Fruit fly (Drosophila melanogaster) whole organism, larva: Measurements from ENCODE around the gene CG34051.

Source experiments
- noc ChIP-seq: fragments of 200-800 bp; sonication (Bioruptor generic); optimal IDR thresholded peaks from 3 replicates; lab custom pipeline; 2019; ENCODE audit warnings: missing biosample characterization, mild to moderate bottlenecking, missing genetic modification characterization, moderate library complexity

The CG34051 gene

DNA sequence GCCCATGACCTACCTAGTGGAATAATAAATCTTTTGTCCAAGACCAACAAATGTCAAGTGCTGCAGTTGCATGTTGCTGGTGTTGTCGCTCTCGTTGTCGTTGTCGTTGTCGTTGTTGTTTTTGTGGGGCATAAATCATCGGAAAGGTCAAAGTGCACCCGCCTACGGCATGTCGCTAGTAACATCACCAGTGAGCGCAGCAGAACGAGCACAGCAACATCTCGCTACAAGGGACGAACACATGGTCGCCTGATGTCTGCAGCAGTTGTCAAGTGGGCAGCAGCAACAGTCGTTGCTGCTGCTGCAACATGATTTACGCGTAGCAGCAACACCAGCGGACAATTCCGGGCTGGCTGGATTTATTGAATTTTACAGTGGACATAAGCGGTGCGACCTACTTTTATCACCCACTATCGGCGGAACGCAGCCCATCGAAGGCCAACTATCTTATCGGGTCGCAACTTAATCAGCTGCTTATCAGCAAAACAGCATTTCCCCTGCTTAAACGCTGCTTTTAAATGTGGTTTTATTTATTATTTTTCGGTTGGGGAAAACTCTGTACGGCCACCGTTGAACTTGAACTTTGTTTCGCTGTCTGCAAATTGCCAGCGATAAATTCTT lies 9.2 kb downstream of the CG34051 start:
- TF ChIP-seq noc (tag; lab: Kevin White, UChicago): peak; percentile 2

DNA sequence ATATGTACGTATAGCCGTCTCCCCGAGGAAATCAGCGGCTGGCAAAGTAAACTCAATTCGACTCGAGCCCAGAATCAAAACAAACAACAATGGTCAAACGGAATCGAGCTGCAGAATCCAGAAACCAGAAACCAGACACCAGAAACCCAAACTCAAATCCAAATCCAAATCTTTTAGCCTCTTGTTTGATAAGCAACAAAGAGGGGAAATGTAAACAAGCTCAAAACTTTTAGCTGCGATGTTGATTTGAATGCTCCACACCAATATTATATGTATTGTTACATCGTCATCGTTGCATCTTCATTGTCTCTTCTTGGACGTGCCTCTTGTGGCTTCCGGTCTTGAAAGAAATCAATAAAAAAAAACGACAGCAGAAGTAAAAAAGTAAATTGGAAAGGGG lies 11.2 kb downstream of the CG34051 start:
- TF ChIP-seq noc (tag; lab: Kevin White, UChicago): no peak

DNA sequence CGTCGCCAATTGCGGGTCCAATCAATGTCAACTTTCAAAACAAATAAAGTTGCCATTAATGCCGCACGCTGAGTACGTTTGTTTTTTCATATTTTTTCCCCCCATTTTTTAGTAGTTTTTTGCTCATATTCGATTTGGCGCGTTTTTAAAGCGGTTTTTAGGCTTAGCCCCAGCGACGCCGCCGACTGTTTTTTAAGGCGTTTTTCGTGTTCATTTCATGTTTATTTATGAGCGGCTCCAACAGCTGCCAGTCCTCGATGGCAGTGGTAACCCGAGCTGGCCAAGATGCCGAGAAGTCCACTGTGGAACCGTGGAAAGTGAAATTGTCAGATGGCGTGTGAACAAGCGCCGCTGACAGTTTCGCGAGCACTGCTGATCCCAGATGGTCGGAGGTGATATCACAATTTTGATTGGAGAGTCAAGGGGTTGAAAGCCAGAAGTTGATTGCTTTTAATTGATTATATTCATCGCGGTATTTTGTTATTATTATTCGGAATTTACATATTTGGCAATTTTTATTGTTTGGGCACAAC lies 12.8 kb downstream of the CG34051 start:
- no peak for TF ChIP-seq noc (tag; lab: Kevin White, UChicago)

DNA sequence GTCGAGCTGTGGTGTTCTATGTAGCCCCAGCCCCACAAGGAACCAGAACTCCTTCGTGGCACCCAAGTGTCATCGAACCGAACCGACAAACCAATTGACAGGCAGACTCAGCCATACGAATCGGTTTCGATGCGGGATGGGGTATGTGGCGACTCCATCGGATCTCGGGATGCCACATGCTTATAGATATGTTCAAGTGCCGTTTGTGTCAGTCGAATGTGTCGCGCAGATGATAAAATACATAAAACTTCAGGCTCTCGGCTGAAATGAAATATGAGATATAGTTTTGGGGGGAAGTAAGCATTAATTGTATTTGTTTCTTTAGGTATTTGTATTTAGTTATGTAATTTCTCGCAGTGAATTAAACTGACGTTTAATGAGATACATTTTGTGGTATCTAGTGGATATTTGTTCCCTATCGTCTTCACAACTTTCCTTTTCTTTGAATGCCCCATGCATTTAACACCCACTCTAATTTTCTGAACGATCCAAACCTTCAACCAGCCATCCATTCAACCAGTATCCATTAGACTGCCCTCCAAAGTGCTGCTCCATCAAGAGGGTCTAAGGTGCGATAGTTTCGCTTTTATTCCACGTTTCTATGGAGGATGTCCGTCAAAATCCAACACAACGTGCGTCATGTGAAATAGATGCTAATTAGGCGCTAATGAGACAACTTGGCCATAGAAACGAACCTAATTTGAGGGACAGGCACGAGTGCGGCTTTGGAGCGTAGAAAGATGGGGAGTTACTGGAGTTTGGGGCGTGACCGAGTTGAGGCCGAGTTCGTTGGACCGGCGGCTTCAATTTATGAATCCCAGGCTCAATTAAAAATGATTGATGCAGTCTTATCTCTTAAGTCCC lies 16.3 kb downstream of the CG34051 start:
- TF ChIP-seq noc (tag; lab: Kevin White, UChicago): no peak

DNA sequence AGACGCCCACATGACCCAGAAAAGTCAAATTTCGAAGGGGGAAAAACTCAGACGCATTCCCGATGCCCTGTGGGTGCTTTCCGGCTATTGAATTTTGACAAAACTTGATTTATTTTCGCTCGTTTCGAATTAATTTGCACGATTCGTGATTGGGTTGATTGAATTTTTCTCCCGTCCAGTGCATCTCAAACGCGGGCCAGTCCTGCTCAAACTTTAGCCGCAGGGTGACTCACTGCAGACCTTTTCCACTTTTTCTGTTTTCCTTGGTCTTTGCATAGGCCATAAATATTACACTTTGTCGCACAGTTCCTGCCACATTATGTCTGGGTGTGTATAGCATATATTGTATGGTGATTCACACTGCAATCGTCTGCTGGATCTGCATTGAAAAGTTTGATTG lies 17.7 kb downstream of the CG34051 start:
- TF ChIP-seq noc (tag; lab: Kevin White, UChicago): no peak

DNA sequence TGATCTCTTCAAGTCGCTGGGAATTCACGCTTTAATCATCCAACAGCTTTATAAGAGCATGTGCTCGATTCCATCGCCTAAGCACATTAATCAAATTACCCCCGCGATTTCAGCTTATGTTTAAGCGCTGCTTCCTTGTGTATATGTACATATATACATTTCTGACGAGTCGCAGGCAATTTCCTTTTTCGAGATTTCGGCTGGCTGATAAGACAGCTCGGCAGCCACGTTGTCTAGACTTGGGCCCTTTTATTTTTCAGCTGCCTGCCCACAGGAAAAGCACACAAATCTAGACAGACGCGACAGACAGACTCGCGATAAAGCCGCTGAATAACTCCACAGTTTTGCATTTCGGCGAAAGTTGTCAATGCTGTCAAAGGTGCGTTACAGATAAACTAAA lies 18.3 kb downstream of the CG34051 start:
- TF ChIP-seq noc (tag; lab: Kevin White, UChicago): no peak

DNA sequence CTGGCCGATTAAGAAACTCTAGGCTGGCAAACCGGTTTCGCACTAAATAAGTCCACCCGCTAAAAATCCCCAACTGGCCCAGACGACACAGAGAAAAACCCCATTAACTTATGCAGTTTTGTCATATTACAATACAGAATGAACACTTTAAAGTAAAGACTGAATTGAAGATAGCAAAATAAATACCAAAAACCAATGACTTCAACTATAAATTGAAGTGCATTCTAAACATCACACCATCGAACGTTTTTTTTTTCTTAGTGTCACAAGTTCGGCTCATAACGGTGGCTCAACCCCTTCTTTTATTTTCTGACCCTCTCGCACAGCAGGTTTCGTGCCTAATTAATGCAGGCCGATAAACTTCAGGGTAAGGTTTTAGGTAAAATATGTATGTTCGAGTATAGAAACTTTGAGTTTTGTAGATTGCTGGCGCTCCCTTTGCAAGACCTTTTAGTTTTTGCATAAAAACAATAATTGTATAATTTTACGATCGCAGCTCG lies 19.4 kb downstream of the CG34051 start:
- peak; percentile 78 for TF ChIP-seq noc (tag; lab: Kevin White, UChicago)

DNA sequence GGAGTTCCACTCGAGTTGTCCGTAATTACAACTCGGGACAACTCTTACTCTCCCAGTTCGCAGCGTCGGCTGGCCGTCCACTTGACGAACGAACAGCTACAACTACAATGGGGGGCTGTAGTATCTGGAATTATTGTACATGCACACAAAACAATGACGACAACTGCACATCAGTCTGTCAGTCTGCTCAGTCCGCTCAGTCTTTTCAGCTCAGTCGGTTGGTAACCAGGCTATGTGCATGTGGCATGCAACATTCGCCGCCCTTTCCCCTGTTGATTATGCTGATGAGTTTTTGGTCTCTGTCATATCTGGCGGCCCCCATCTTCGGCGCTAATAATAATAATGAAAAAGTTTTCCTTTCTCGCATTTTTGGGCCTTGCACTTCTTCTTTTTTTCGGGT lies 20.8 kb downstream of the CG34051 start:
- no peak for TF ChIP-seq noc (tag; lab: Kevin White, UChicago)

DNA sequence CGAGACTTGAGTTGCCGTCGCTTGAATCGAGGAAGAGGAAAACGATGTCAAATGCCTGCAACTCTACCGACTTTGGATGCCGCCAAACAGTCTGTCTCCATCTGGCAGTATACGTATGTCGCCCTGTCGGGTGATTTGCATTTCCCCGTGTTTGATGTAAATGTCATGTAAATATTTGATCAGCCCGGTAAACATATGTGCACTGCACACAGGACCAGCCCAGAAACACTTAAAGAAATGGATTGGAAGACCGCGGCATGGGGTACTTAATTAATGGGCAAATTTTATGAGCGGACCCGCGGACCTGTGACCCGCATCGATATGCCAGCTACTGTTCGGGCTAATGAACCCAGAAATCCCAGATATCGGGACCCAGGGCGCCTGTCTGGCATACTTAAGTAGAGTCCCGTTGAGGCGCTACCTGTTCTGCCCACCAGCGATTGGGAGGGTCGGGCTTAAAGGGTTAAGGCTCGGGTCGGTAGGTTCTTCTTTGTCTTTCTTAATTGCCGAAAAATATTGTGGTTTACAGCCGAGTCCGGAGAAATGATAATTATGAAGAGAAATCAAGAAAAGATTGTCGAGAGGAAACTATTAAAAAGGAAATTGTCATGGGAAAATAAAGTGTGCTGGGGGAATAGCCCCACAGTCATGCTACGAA lies 22.9 kb downstream of the CG34051 start:
- no peak for TF ChIP-seq noc (tag; lab: Kevin White, UChicago)

DNA sequence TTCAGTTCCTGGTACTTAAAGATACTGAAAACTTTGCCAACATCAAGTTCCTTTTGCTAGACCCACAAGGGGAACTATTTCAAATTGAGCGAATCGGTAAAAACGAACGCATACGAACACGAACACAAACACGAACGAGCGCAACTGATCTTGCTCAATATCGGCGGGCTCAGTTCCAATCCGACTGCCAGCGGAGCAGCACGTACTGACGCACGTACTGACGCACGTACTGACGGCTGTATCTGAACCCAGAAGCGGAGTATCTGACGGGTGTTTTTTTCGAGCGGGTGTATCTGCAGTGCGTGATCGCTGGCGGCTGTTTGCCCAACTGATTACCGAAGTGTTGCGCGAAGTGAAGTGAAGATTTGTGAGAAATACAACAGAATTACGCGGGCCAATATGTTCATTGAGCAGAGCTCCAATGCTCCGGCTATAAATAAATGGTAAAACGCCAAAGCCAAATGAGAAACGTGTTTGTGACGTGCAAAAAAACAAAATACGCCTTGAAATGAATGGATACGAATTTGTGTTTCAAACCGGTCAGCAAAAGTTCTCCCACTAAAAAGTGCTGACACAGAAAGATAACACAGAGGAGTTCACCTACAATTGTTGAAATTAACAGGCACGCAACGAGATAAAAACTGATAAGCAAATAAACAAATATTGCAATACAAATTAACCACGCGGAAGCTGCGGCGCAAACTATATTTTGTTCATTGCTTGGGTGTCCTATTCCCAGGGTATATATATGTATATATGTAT lies 25.6 kb downstream of the CG34051 start:
- peak; percentile 58 for TF ChIP-seq noc (tag; lab: Kevin White, UChicago)

DNA sequence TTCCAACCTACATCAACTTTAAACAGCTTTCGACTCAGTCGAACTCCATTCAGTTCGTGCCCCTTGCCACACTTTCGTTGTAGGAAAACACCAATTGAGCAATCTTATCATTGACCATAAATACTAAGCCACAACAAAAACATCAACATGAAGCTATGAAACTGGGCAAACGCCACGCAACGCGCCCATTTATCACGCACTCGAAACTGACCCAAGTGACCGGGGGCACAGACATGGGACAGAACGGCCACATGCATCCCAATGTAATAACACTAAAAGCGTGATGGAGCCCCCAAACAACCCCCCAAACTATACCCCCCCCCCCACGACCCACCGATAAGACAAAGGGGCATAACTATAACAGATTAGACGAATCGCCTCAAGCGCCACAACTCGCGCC lies 28.3 kb downstream of the CG34051 start:
- TF ChIP-seq noc (tag; lab: Kevin White, UChicago): no peak

DNA sequence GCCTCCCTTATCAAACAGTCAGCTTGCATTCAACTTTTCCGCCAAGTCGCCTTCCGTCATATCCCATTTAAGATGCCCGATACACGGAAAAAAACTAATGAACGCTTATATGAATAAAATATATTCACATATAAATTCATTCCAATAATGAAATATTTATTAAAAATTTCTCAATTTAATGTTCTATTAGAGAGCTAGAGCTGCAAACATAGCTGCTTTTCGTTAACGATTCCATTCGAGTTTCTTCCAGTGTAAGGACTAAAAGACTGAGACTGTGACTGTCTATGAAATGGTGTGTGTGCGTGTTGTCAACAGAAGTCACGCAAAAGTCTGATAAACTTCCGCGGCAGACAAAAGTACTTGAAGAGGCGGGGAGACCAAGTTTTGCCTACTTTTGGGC lies 30.7 kb downstream of the CG34051 start:
- TF ChIP-seq noc (tag; lab: Kevin White, UChicago): peak; percentile 8

DNA sequence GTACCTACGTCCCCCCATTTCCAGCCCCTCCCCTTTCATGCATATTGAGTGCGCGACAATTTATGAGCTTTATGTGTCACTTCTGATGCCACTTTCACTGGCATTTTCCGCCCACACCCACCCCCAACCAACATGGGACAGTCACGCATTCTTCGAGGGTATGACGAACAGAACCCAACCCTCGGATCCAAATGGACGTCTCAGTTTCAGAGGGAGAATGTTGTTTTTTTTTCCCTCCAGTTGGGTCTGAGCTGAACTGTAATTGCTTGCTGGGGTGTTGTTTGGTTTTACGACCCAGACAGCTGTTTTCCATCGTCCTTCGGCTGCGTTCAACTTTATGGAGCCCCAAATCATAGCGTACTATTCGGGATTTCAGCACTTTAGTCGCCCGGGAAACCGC lies 37.0 kb downstream of the CG34051 start:
- no peak for TF ChIP-seq noc (tag; lab: Kevin White, UChicago)

DNA sequence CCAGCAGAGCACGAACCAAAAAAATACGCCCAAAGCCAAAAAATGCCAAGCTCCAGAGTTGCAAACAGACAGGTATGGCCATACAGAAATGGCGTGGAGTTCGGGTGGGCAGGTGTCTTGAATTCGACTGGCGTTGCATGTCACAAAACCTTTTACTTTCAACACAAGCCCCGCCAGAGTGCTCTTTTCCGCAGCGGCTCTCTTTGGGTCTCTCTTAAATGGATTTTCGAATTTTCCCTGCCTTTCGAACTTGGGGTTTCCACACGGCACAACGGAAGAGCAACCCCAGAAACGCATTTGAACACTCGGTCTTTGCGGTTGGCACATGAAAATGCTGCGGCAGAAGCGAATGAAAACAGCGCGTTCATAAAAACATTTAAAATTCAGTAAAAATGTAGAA lies 43.0 kb downstream of the CG34051 start:
- TF ChIP-seq noc (tag; lab: Kevin White, UChicago): no peak

DNA sequence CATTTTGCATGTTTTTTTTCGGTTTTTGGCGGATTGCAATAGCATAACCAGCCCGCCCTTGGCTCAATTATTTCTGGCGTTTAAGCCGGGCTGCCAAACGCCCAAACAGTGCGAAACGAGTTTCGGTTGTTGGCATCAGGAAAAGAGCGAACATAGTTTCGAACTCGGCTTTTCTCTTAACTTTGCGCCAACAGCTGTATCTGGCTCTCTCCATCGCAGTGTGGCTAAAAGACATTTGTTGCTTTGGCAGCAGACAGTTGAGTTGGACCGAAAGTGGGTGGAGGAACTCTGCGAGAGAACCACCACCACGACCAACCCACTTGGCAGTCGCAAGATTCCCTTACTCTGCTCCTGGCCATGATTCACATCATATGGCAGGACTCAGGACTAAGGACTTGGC lies 43.8 kb downstream of the CG34051 start:
- no peak for TF ChIP-seq noc (tag; lab: Kevin White, UChicago)
